Worm (Caenorhabditis elegans) whole organism, L2 larva: ENCODE data around the gene cyp-13A10.
A peak's percentile ranks its signal among the peaks of the same experiment; 100 is the strongest.

Source experiments
- C34F6.9 ChIP-seq: fragments of 150-350 bp; optimal IDR thresholded peaks from 2 replicates; lab custom pipeline; 2014; ENCODE audit warnings: missing biosample characterization, missing genetic modification characterization
- F13H6.1 ChIP-seq: sonication (generic microtip); optimal IDR thresholded peaks from 2 replicates; lab custom pipeline; 2016; ENCODE audit warnings: missing genetic modification characterization, missing compliant biosample characterization
- R02D3.7 ChIP-seq: fragments of 150-350 bp; optimal IDR thresholded peaks from 2 replicates; lab custom pipeline; 2014; ENCODE audit warnings: missing biosample characterization, missing genetic modification characterization
- Y55F3AM.14 ChIP-seq: fragments of 200-800 bp; sonication (Bioruptor generic); optimal IDR thresholded peaks from 2 replicates; lab custom pipeline; 2018; ENCODE audit warnings: mild to moderate bottlenecking, missing genetic modification characterization, missing compliant biosample characterization
- ZK546.5 ChIP-seq: sonication (generic microtip); optimal IDR thresholded peaks from 2 replicates; lab custom pipeline; 2017; ENCODE audit warnings: missing biosample characterization, missing genetic modification characterization
- alr-1 ChIP-seq: fragments of 150-350 bp; optimal IDR thresholded peaks from 2 replicates; lab custom pipeline; 2014; ENCODE audit warnings: missing biosample characterization, missing genetic modification characterization
- aly-2 ChIP-seq: fragments of 150-350 bp; optimal IDR thresholded peaks from 2 replicates; lab custom pipeline; 2014; ENCODE audit warnings: missing biosample characterization, missing genetic modification characterization
- ama-1 ChIP-seq: fragments of 150-350 bp; optimal IDR thresholded peaks from 2 replicates; lab custom pipeline; 2018; ENCODE audit warnings: inconsistent platforms
- blmp-1 ChIP-seq: sonication (generic microtip); optimal IDR thresholded peaks from 2 replicates; lab custom pipeline; 2017; ENCODE audit warnings: missing genetic modification characterization, mild to moderate bottlenecking, missing compliant biosample characterization, antibody characterized with exemption, moderate library complexity; ENCODE audit not compliant: insufficient read depth
- ceh-16 ChIP-seq: fragments of 150-350 bp; optimal IDR thresholded peaks from 2 replicates; lab custom pipeline; 2014; ENCODE audit warnings: missing biosample characterization, missing genetic modification characterization
- ceh-82 ChIP-seq: fragments of 150-350 bp; optimal IDR thresholded peaks from 2 replicates; lab custom pipeline; 2014; ENCODE audit warnings: missing biosample characterization, missing genetic modification characterization
- crh-2 ChIP-seq: sonication (generic microtip); optimal IDR thresholded peaks from 2 replicates; lab custom pipeline; 2017; ENCODE audit warnings: missing biosample characterization, missing genetic modification characterization
- dmd-4 ChIP-seq: sonication (generic microtip); optimal IDR thresholded peaks from 2 replicates; lab custom pipeline; 2017; ENCODE audit warnings: missing biosample characterization, missing genetic modification characterization
- elt-1 ChIP-seq: fragments of 150-350 bp; optimal IDR thresholded peaks from 2 replicates; lab custom pipeline; 2014; ENCODE audit warnings: missing biosample characterization, missing genetic modification characterization
- elt-3 ChIP-seq: sonication (generic microtip); optimal IDR thresholded peaks from 2 replicates; lab custom pipeline; 2017; ENCODE audit warnings: missing biosample characterization, missing genetic modification characterization
- fos-1 ChIP-seq: fragments of 150-350 bp; optimal IDR thresholded peaks from 2 replicates; lab custom pipeline; 2014; ENCODE audit warnings: missing biosample characterization, missing genetic modification characterization
- gmeb-1 ChIP-seq: fragments of 150-350 bp; optimal IDR thresholded peaks from 2 replicates; lab custom pipeline; 2014; ENCODE audit warnings: missing biosample characterization, missing genetic modification characterization
- lin-13 ChIP-seq: fragments of 150-350 bp; optimal IDR thresholded peaks from 2 replicates; lab custom pipeline; 2014; ENCODE audit warnings: missing biosample characterization, missing genetic modification reagents, missing genetic modification characterization
- lin-39 ChIP-seq: fragments of 150-350 bp; optimal IDR thresholded peaks from 2 replicates; lab custom pipeline; 2014; ENCODE audit warnings: missing biosample characterization, missing genetic modification reagents, missing genetic modification characterization
- lsy-2 ChIP-seq, 2 experiments: fragments of 150-350 bp in 1 of 2; sonication (generic microtip) in 1 of 2; optimal IDR thresholded peaks; 2 replicates each; lab custom pipeline; 2014 to 2017; ENCODE audit warnings: missing biosample characterization in 2 of 2, missing genetic modification characterization in 2 of 2
- mab-5 ChIP-seq: fragments of 150-350 bp; optimal IDR thresholded peaks from 2 replicates; lab custom pipeline; 2014; ENCODE audit warnings: missing biosample characterization, missing genetic modification characterization
- mbf-1 ChIP-seq: sonication (generic microtip); optimal IDR thresholded peaks from 2 replicates; lab custom pipeline; 2017; ENCODE audit warnings: missing biosample characterization, missing genetic modification characterization
- mdl-1 ChIP-seq, 2 experiments: fragments of 150-350 bp in 1 of 2; sonication (generic microtip) in 1 of 2; optimal IDR thresholded peaks; 2 replicates each; lab custom pipeline; 2017; ENCODE audit warnings: missing biosample characterization in 2 of 2, missing genetic modification characterization in 2 of 2
- nhr-10 ChIP-seq: sonication (generic microtip); optimal IDR thresholded peaks from 2 replicates; lab custom pipeline; 2017; ENCODE audit warnings: missing biosample characterization, missing genetic modification characterization
- nhr-11 ChIP-seq: fragments of 150-350 bp; optimal IDR thresholded peaks from 2 replicates; lab custom pipeline; 2014; ENCODE audit warnings: missing biosample characterization, missing genetic modification characterization
- nhr-129 ChIP-seq: fragments of 150-350 bp; optimal IDR thresholded peaks from 2 replicates; lab custom pipeline; 2014; ENCODE audit warnings: missing biosample characterization, missing genetic modification characterization
- nhr-21 ChIP-seq: fragments of 150-350 bp; optimal IDR thresholded peaks from 2 replicates; lab custom pipeline; 2014; ENCODE audit warnings: missing biosample characterization, missing genetic modification characterization
- nhr-23 ChIP-seq: fragments of 150-350 bp; optimal IDR thresholded peaks from 2 replicates; lab custom pipeline; 2014; ENCODE audit warnings: missing biosample characterization, missing genetic modification reagents, missing genetic modification characterization
- nhr-77 ChIP-seq: fragments of 150-350 bp; optimal IDR thresholded peaks from 2 replicates; lab custom pipeline; 2014; ENCODE audit warnings: missing biosample characterization, missing genetic modification characterization
- sem-4 ChIP-seq: fragments of 150-350 bp; optimal IDR thresholded peaks from 2 replicates; lab custom pipeline; 2014; ENCODE audit warnings: missing biosample characterization, missing genetic modification reagents, missing genetic modification characterization
- skn-1 ChIP-seq: sonication (generic microtip); optimal IDR thresholded peaks from 2 replicates; lab custom pipeline; 2017; ENCODE audit warnings: missing biosample characterization, missing genetic modification characterization
- sma-3 ChIP-seq: sonication (generic microtip); optimal IDR thresholded peaks from 2 replicates; lab custom pipeline; 2016; ENCODE audit warnings: missing genetic modification reagents, missing genetic modification characterization, missing compliant biosample characterization
- sma-9 ChIP-seq, 2 experiments: fragments of 150-350 bp in 1 of 2; sonication (generic microtip) in 1 of 2; optimal IDR thresholded peaks; 2 replicates each; lab custom pipeline; 2014 to 2016; ENCODE audit warnings: missing genetic modification characterization in 2 of 2, mild to moderate bottlenecking in 1 of 2, missing biosample characterization in 1 of 2, missing compliant biosample characterization in 1 of 2, missing genetic modification reagents in 1 of 2, moderate library complexity in 1 of 2
- snpc-4 ChIP-seq: fragments of 150-350 bp; optimal IDR thresholded peaks from 2 replicates; lab custom pipeline; 2014; ENCODE audit warnings: missing biosample characterization, missing genetic modification characterization
- unc-55 ChIP-seq: fragments of 150-350 bp; sonication (generic microtip); optimal IDR thresholded peaks from 3 replicates; lab custom pipeline; 2014; ENCODE audit warnings: missing biosample characterization, missing genetic modification reagents, missing genetic modification characterization
- unc-62 ChIP-seq: fragments of 150-350 bp; optimal IDR thresholded peaks from 2 replicates; lab custom pipeline; 2014; ENCODE audit warnings: missing biosample characterization, missing genetic modification reagents, missing genetic modification characterization
- zag-1 ChIP-seq: fragments of 150-350 bp; optimal IDR thresholded peaks from 2 replicates; lab custom pipeline; 2014; ENCODE audit warnings: missing biosample characterization, missing genetic modification characterization
- ztf-1 ChIP-seq: fragments of 200-800 bp; sonication (Bioruptor generic); conservative IDR thresholded peaks from 2 replicates; pipeline ENCODE4 v1.3.6; 2022; ENCODE audit warnings: missing genetic modification characterization, missing compliant biosample characterization
- ztf-4 ChIP-seq: fragments of 150-350 bp; optimal IDR thresholded peaks from 2 replicates; lab custom pipeline; 2014; ENCODE audit warnings: missing biosample characterization, missing genetic modification characterization

cyp-13A10 gene

DNA sequence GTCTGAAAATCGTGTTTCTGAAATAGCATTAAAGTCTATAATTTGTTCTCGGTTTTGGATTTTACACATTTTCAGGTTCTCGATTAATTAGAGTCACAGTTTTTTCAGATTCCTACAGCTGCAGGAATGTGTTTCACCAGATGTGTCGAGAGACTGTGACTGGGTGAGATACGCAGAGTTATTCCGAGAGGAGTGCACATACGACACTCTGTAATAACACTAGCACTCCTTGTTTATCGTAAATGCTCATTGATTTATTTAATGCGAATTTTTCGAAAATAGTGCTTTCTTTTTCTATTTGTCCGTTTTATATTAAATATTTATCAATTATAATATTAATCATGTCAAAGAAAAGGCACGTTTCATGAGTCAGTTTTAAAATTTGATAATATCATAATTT, 4.7 kb upstream of the cyp-13A10 start, which contains the start of gene ZK1320.11:
TSS of gene ZK1320.11 (plus strand) at position 243 of the 400 bp plus-strand sequence.
- TF ChIP-seq C34F6.9 (peak; percentile 34), unc-55 (GFP tag; lab: Kevin White, UChicago) (peak; percentile 73), nhr-129 (tag; lab: Kevin White, UChicago) (peak; percentile 16), gmeb-1 (tag; lab: Kevin White, UChicago) (no peak), nhr-23 (tag; lab: Kevin White, UChicago) (no peak), lsy-2 (tag; optimal IDR thresholded peaks at IDR 0.05; lab: Kevin White, UChicago) (peak in 1 of 2 experiments; percentile 60)

DNA sequence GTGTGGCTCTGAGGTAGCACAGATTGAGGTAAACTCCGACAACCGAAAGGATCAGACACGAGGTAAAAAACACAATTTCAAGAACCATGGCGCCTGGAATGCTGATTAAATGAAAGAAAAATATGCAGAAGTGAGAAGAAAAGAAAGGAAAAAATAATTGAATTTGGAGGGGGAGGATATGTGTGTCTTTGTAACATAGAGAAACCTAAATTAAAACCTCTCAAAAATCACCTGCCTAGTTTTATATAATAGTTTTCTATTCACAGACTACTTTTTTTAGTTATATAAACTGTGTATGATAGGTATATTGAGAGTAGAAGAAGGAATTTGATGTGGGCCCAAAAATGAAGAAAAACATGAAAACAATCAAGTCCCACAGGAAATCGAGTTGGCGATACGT, 2.9 kb upstream of the cyp-13A10 start, which contains the start of gene ZK1320.5:
TSS of gene ZK1320.5 (minus strand) at position 101 of the 400 bp plus-strand sequence.
- TF ChIP-seq crh-2 (tag; lab: Kevin White, UChicago) (no peak), unc-62 (GFP tag; lab: Kevin White, UChicago) (no peak), nhr-11 (tag; lab: Kevin White, UChicago) (no peak), ZK546.5 (tag; lab: Kevin White, UChicago) (no peak), mab-5 (no peak), lin-39 (tag; lab: Kevin White, UChicago) (no peak), ama-1 (lab: Kevin White, UChicago) (no peak)

DNA sequence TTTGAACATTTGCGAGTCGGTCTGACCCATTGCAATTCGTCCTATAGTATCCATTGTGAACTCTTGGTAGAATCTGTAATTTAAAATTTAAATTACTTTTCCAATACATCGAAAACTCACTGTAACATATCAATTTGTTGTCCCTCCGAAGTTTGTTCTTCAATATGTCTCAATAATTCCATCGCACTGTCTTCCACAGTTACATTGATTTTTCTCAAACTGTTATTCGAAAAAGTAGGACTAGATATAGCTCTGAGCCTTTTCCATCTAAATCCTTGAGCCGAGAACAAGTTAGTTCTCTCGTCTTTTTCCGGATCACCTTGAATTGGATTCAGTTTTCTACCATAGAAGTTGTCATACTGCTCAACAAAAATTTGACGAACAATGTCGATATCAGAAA, 524 bp downstream of the cyp-13A10 start:
- no peak for TF ChIP-seq blmp-1 (tag; lab: Kevin White, UChicago)
- TF ChIP-seq alr-1 (tag; lab: Kevin White, UChicago) = no peak
- TF ChIP-seq zag-1 (tag; lab: Kevin White, UChicago) = no peak
- TF ChIP-seq mbf-1 (tag; lab: Kevin White, UChicago) = no peak
- no peak for TF ChIP-seq nhr-129 (tag; lab: Kevin White, UChicago)
- no peak for TF ChIP-seq unc-55 (GFP tag; lab: Kevin White, UChicago)
- TF ChIP-seq ceh-82 (tag; lab: Kevin White, UChicago) = no peak
- TF ChIP-seq lin-13 (GFP tag; lab: Kevin White, UChicago) = no peak
- TF ChIP-seq mab-5 = no peak
- TF ChIP-seq nhr-23 (tag; lab: Kevin White, UChicago) = no peak
- TF ChIP-seq ZK546.5 (tag; lab: Kevin White, UChicago) = no peak
- TF ChIP-seq ztf-1 (GFP tag; lab: Robert Waterston, UW) = no peak
- TF ChIP-seq ztf-4 = no peak
- TF ChIP-seq dmd-4 (tag; lab: Kevin White, UChicago) = no peak
- no peak for TF ChIP-seq Y55F3AM.14 (GFP tag; lab: Kevin White, UChicago)
- no peak for TF ChIP-seq nhr-10 (tag; lab: Kevin White, UChicago)

DNA sequence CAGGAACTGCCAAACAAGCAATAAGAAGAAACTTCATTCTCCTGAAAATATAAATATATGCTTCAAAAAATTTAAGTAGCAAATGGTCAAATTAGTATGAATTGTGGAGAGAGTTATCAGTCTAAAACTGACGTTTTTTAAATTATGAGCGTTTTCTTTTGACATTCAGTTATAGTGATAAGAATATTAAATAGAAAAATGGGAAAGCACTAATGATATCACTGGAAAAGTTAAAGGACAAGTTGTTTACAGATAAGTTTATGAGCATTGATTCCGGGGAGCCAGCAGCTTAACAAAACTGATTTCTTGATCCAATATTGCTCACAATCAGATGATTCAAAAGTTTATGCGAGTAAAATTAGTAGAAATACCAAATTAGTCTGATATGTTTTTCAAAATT, 2.3 kb downstream of the cyp-13A10 start, which contains the start of gene ZK1320.3:
TSS of gene ZK1320.3 (minus strand) at position 41 of the 400 bp plus-strand sequence.
- TF ChIP-seq ztf-1 (GFP tag; lab: Robert Waterston, UW) (no peak), nhr-77 (no peak), fos-1 (tag; lab: Kevin White, UChicago) (peak; percentile 87)

- TF ChIP-seq elt-3 (tag; lab: Kevin White, UChicago) (no peak), lsy-2 (tag; optimal IDR thresholded peaks at IDR 0.05; lab: Kevin White, UChicago) (no peak), mab-5 (no peak), ztf-4 (no peak), alr-1 (tag; lab: Kevin White, UChicago) (no peak), ztf-1 (GFP tag; lab: Robert Waterston, UW) (no peak), nhr-77 (no peak), R02D3.7 (tag; lab: Kevin White, UChicago) (no peak), ceh-16 (tag; lab: Kevin White, UChicago) (no peak), skn-1 (tag; lab: Kevin White, UChicago) (no peak), crh-2 (tag; lab: Kevin White, UChicago) (peak; percentile 52), fos-1 (tag; lab: Kevin White, UChicago) (peak; percentile 79), gmeb-1 (tag; lab: Kevin White, UChicago) (no peak), lin-13 (GFP tag; lab: Kevin White, UChicago) (no peak), lin-39 (tag; lab: Kevin White, UChicago) (no peak)
Observed at ce11 chrII:9658915-9659314, 3.8 kb downstream of the cyp-13A10 start, which contains the start of gene ZK1320.2. TSS of gene ZK1320.2 (minus strand) at chrII:9659002.

DNA sequence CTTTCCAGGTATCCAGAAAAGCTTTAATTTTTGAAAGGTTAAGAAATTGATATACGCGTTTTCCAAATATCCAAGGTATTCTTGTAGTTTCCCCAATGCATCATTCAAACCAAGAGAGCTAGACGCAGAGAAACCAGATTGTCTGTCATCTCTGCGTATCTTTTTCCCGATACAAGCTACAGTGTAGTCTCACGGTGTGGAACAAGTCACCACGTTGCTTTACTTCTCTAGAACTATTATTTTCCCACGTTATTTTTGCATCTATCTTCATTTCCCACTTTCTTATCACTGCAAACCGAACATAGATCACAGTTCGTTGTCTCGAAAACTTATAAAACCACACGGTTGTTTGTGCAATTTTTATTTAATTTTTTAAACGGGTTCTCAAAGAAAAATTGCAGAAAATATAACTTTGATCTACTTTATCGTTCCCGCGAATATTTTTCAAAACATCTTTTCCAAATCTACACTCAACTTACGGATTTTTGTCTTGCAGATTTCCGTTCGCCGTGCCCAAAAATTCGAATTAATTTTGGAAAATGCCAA, 6.4 kb downstream of the cyp-13A10 start, which contains the start of gene gstk-1:
TSS of gene gstk-1 (plus strand) at position 496 of the 546 bp plus-strand sequence.
- peak; percentile 81 for TF ChIP-seq crh-2 (tag; lab: Kevin White, UChicago)
- no peak for TF ChIP-seq aly-2
- peak; percentile 25 for TF ChIP-seq blmp-1 (tag; lab: Kevin White, UChicago)
- TF ChIP-seq F13H6.1 (tag; lab: Kevin White, UChicago) = peak; percentile 11
- TF ChIP-seq mdl-1 (tag; optimal IDR thresholded peaks at IDR 0.05; lab: Kevin White, UChicago) = peak in 1 of 2 experiments; percentile 42
- TF ChIP-seq unc-55 (GFP tag; lab: Kevin White, UChicago) = no peak
- peak in 1 of 2 experiments; percentile 35 for TF ChIP-seq lsy-2 (tag; optimal IDR thresholded peaks at IDR 0.05; lab: Kevin White, UChicago)
- no peak for TF ChIP-seq gmeb-1 (tag; lab: Kevin White, UChicago)
- TF ChIP-seq nhr-77 = no peak
- no peak for TF ChIP-seq sem-4 (tag; lab: Kevin White, UChicago)
- peak; percentile 82 for TF ChIP-seq lin-13 (GFP tag; lab: Kevin White, UChicago)
- peak; percentile 89 for TF ChIP-seq sma-9 (GFP tag; optimal IDR thresholded peaks at IDR 0.05; lab: Kevin White, UChicago)
- no peak for TF ChIP-seq sma-9 (tag; optimal IDR thresholded peaks at IDR 0.05; lab: Kevin White, UChicago)
- TF ChIP-seq sma-3 (GFP tag; lab: Kevin White, UChicago) = peak; percentile 54
- TF ChIP-seq nhr-21 (tag; lab: Kevin White, UChicago) = peak; percentile 59
- TF ChIP-seq fos-1 (tag; lab: Kevin White, UChicago) = peak; percentile 44
- TF ChIP-seq elt-1 = no peak
- no peak for TF ChIP-seq snpc-4 (tag; lab: Kevin White, UChicago)
